Worm (Caenorhabditis elegans) whole organism, young adult: ENCODE measurements around the gene srh-233.

Experiments
- B0019.2 ChIP-seq: fragments of 200-800 bp; sonication (Bioruptor generic); conservative IDR thresholded peaks from 2 replicates; pipeline ENCODE4 v1.3.6; 2022; ENCODE audit warnings: missing genetic modification reagents, missing genetic modification characterization, missing compliant biosample characterization
- B0261.1 ChIP-seq: sonication (generic microtip); optimal IDR thresholded peaks from 2 replicates; lab custom pipeline; 2016; ENCODE audit warnings: mild to moderate bottlenecking, missing genetic modification characterization, moderate library complexity, missing compliant biosample characterization
- F39B2.1 ChIP-seq: fragments of 200-800 bp; sonication (Bioruptor generic); IDR thresholded peaks from 2 replicates; pipeline ENCODE4 v1.3.6; 2022; ENCODE audit warnings: missing genetic modification reagents, missing genetic modification characterization, missing compliant biosample characterization
- F49E8.2 ChIP-seq: sonication (generic microtip); optimal IDR thresholded peaks from 3 replicates; lab custom pipeline; 2017; ENCODE audit warnings: missing genetic modification characterization, mild to moderate bottlenecking, missing compliant biosample characterization, antibody characterized with exemption, moderate library complexity; ENCODE audit not compliant: insufficient read depth
- F57A8.1 ChIP-seq: fragments of 200-800 bp; sonication (Bioruptor generic); optimal IDR thresholded peaks from 2 replicates; lab custom pipeline; 2018; ENCODE audit warnings: mild to moderate bottlenecking, missing genetic modification characterization, moderate library complexity, missing compliant biosample characterization
- K11D2.4 ChIP-seq: fragments of 200-800 bp; sonication (Bioruptor generic); IDR thresholded peaks from 2 replicates; pipeline ENCODE4 v1.3.6; 2022; ENCODE audit warnings: missing genetic modification reagents, missing genetic modification characterization, missing compliant biosample characterization
- K12H6.12 ChIP-seq: fragments of 200-800 bp; sonication (Bioruptor generic); optimal IDR thresholded peaks from 2 replicates; lab custom pipeline; 2018; ENCODE audit warnings: mild to moderate bottlenecking, missing genetic modification characterization, missing compliant biosample characterization
- T07F8.4 ChIP-seq: sonication (generic microtip); optimal IDR thresholded peaks from 2 replicates; lab custom pipeline; 2016; ENCODE audit warnings: mild to moderate bottlenecking, missing genetic modification characterization, moderate library complexity, missing compliant biosample characterization
- T26A5.8 ChIP-seq: sonication (generic microtip); optimal IDR thresholded peaks from 2 replicates; lab custom pipeline; 2016; ENCODE audit warnings: missing genetic modification characterization, missing compliant biosample characterization
- Y53G8AR.9 ChIP-seq: fragments of 200-800 bp; sonication (Bioruptor generic); conservative IDR thresholded peaks from 2 replicates; pipeline ENCODE4 v1.3.6; 2022; ENCODE audit warnings: missing genetic modification reagents, missing genetic modification characterization, missing compliant biosample characterization
- Y56A3A.18 ChIP-seq: fragments of 200-800 bp; sonication (Bioruptor generic); IDR thresholded peaks from 2 replicates; pipeline ENCODE4 v1.3.6; 2022; ENCODE audit warnings: missing genetic modification reagents, missing genetic modification characterization, missing compliant biosample characterization
- Y67H2A.10 ChIP-seq: fragments of 200-800 bp; sonication (Bioruptor generic); conservative IDR thresholded peaks from 2 replicates; pipeline ENCODE4 v1.3.6; 2022; ENCODE audit warnings: missing genetic modification reagents, missing genetic modification characterization, missing compliant biosample characterization
- Y79H2A.3 ChIP-seq: fragments of 200-800 bp; sonication (Bioruptor generic); conservative IDR thresholded peaks from 2 replicates; pipeline ENCODE4 v1.3.6; 2022; ENCODE audit warnings: missing genetic modification reagents, missing genetic modification characterization, missing compliant biosample characterization
- ZK185.1 ChIP-seq: sonication (generic microtip); optimal IDR thresholded peaks from 2 replicates; lab custom pipeline; 2016; ENCODE audit warnings: mild to moderate bottlenecking, missing genetic modification characterization, missing compliant biosample characterization; ENCODE audit not compliant: poor library complexity, severe bottlenecking
- akir-1 ChIP-seq: fragments of 200-800 bp; sonication (Bioruptor generic); optimal IDR thresholded peaks from 2 replicates; lab custom pipeline; 2018; ENCODE audit warnings: mild to moderate bottlenecking, missing genetic modification characterization, moderate library complexity, missing compliant biosample characterization
- ama-1 ChIP-seq, 3 experiments: fragments of 150-350 bp in 1 of 3; sonication (generic microtip) in 2 of 3; optimal IDR thresholded peaks; 2 replicates each; lab custom pipeline; 2014 to 2018; ENCODE audit warnings: missing biosample characterization in 2 of 3, missing genetic modification characterization in 2 of 3, missing genetic modification reagents in 2 of 3
- atf-7 ChIP-seq: sonication (generic microtip); optimal IDR thresholded peaks from 2 replicates; lab custom pipeline; 2017; ENCODE audit warnings: mild to moderate bottlenecking, missing genetic modification characterization, missing compliant biosample characterization
- bed-1 ChIP-seq: fragments of 200-800 bp; sonication (Bioruptor generic); IDR thresholded peaks from 2 replicates; pipeline ENCODE4 v1.3.6; 2022; ENCODE audit warnings: missing genetic modification reagents, missing genetic modification characterization, missing compliant biosample characterization
- ccch-3 ChIP-seq: fragments of 200-800 bp; sonication (Bioruptor generic); optimal IDR thresholded peaks from 2 replicates; lab custom pipeline; 2018; ENCODE audit warnings: mild to moderate bottlenecking, missing genetic modification characterization, missing compliant biosample characterization
- cebp-2 ChIP-seq: fragments of 200-800 bp; sonication (Bioruptor generic); IDR thresholded peaks from 2 replicates; pipeline ENCODE4 v1.3.6; 2022; ENCODE audit warnings: missing genetic modification characterization, missing compliant biosample characterization
- ceh-58 ChIP-seq: fragments of 200-800 bp; sonication (Bioruptor generic); IDR thresholded peaks from 2 replicates; pipeline ENCODE4 v1.3.6; 2022; ENCODE audit warnings: missing genetic modification characterization, missing compliant biosample characterization
- ceh-79 ChIP-seq: sonication (generic microtip); optimal IDR thresholded peaks from 2 replicates; lab custom pipeline; 2017; ENCODE audit warnings: mild to moderate bottlenecking, missing genetic modification characterization, missing compliant biosample characterization
- chd-7 ChIP-seq: sonication (generic microtip); optimal IDR thresholded peaks from 2 replicates; lab custom pipeline; 2016; ENCODE audit warnings: mild to moderate bottlenecking, missing genetic modification characterization, moderate library complexity, missing compliant biosample characterization
- egl-18 ChIP-seq: fragments of 200-800 bp; sonication (Bioruptor generic); IDR thresholded peaks from 2 replicates; pipeline ENCODE4 v1.3.6; 2022; ENCODE audit warnings: missing genetic modification reagents, missing genetic modification characterization, missing compliant biosample characterization
- hlh-12 ChIP-seq: sonication (generic microtip); optimal IDR thresholded peaks from 2 replicates; lab custom pipeline; 2016; ENCODE audit warnings: missing genetic modification characterization, missing compliant biosample characterization
- hlh-26 ChIP-seq: fragments of 200-800 bp; sonication (Bioruptor generic); conservative IDR thresholded peaks from 2 replicates; pipeline ENCODE4 v1.3.6; 2022; ENCODE audit warnings: missing genetic modification reagents, missing genetic modification characterization, missing compliant biosample characterization
- hrde-1 ChIP-seq: sonication (generic microtip); optimal IDR thresholded peaks from 2 replicates; lab custom pipeline; 2016; ENCODE audit warnings: missing genetic modification characterization, mild to moderate bottlenecking, missing compliant biosample characterization, moderate library complexity, missing genotype, missing genetic modification reagents, borderline replicate concordance
- hsf-1 ChIP-seq: fragments of 200-800 bp; sonication (Bioruptor generic); IDR thresholded peaks from 2 replicates; pipeline ENCODE4 v1.3.6; 2022; ENCODE audit warnings: missing genetic modification reagents, missing genetic modification characterization, missing compliant biosample characterization
- lag-1 ChIP-seq: fragments of 200-800 bp; sonication (Bioruptor generic); IDR thresholded peaks from 2 replicates; pipeline ENCODE4 v1.3.6; 2022; ENCODE audit warnings: missing genetic modification reagents, missing genetic modification characterization, missing compliant biosample characterization
- lin-26 ChIP-seq: fragments of 200-800 bp; sonication (Bioruptor generic); IDR thresholded peaks from 2 replicates; pipeline ENCODE4 v1.3.6; 2022; ENCODE audit warnings: missing genetic modification reagents, missing genetic modification characterization, missing compliant biosample characterization
- lin-35 ChIP-seq, 3 experiments: fragments of 150-350 bp in 2 of 3; sonication (generic microtip) in 1 of 3; optimal IDR thresholded peaks; 2 replicates each; lab custom pipeline; 2014 to 2018; ENCODE audit warnings: missing biosample characterization in 3 of 3, missing genetic modification characterization in 3 of 3, missing genetic modification reagents in 3 of 3
- nfyb-1 ChIP-seq: fragments of 200-800 bp; sonication (Bioruptor generic); IDR thresholded peaks from 2 replicates; pipeline ENCODE4 v1.3.6; 2022; ENCODE audit warnings: missing genetic modification reagents, missing genetic modification characterization, missing compliant biosample characterization
- pbrm-1 ChIP-seq: fragments of 200-800 bp; sonication (Bioruptor generic); IDR thresholded peaks from 2 replicates; pipeline ENCODE4 v1.3.6; 2022; ENCODE audit warnings: missing genetic modification reagents, missing genetic modification characterization, missing compliant biosample characterization
- rec-8 ChIP-seq, 2 experiments: sonication (generic microtip); optimal IDR thresholded peaks; 2 replicates each; lab custom pipeline; 2016; ENCODE audit warnings: mild to moderate bottlenecking in 2 of 2, missing genetic modification characterization in 2 of 2, missing genetic modification reagents in 2 of 2, missing genotype in 2 of 2, missing biosample characterization in 1 of 2, missing compliant biosample characterization in 1 of 2, moderate library complexity in 1 of 2
- sdz-38 ChIP-seq: sonication (generic microtip); optimal IDR thresholded peaks from 2 replicates; lab custom pipeline; 2016; ENCODE audit warnings: missing genotype, missing genetic modification characterization, missing compliant biosample characterization
- snpc-1.1 ChIP-seq: sonication (generic microtip); optimal IDR thresholded peaks from 2 replicates; lab custom pipeline; 2017; ENCODE audit warnings: missing genetic modification characterization, mild to moderate bottlenecking, missing compliant biosample characterization, antibody characterized with exemption, moderate library complexity, missing genotype, missing genetic modification reagents; ENCODE audit not compliant: insufficient read depth
- snpc-1.3 ChIP-seq: sonication (generic microtip); optimal IDR thresholded peaks from 2 replicates; lab custom pipeline; 2017; ENCODE audit warnings: missing genetic modification characterization, mild to moderate bottlenecking, missing compliant biosample characterization, antibody characterized with exemption, moderate library complexity, missing genotype, missing genetic modification reagents; ENCODE audit not compliant: insufficient read depth
- snpc-3.4 ChIP-seq: sonication (generic microtip); optimal IDR thresholded peaks from 2 replicates; lab custom pipeline; 2017; ENCODE audit warnings: missing genetic modification characterization, mild to moderate bottlenecking, missing compliant biosample characterization, antibody characterized with exemption, moderate library complexity, missing genotype, missing genetic modification reagents
- tbx-9 ChIP-seq: sonication (generic microtip); optimal IDR thresholded peaks from 2 replicates; lab custom pipeline; 2016; ENCODE audit warnings: borderline replicate concordance, missing genetic modification characterization, inconsistent platforms, missing compliant biosample characterization
- tlf-1 ChIP-seq: fragments of 200-800 bp; sonication (Bioruptor generic); optimal IDR thresholded peaks from 2 replicates; lab custom pipeline; 2018; ENCODE audit warnings: mild to moderate bottlenecking, missing genetic modification characterization, missing compliant biosample characterization
- unc-130 ChIP-seq: sonication (generic microtip); optimal IDR thresholded peaks from 2 replicates; lab custom pipeline; 2016; ENCODE audit warnings: missing genetic modification reagents, missing genetic modification characterization, missing compliant biosample characterization
- xnd-1 ChIP-seq: sonication (generic microtip); optimal IDR thresholded peaks from 2 replicates; lab custom pipeline; 2016; ENCODE audit warnings: missing genotype, missing genetic modification reagents, missing genetic modification characterization, missing compliant biosample characterization
- zfh-2 ChIP-seq: fragments of 200-800 bp; sonication (Bioruptor generic); conservative IDR thresholded peaks from 2 replicates; pipeline ENCODE4 v1.3.6; 2022; ENCODE audit warnings: missing genetic modification reagents, missing genetic modification characterization, missing compliant biosample characterization
- zim-3 ChIP-seq: sonication (generic microtip); optimal IDR thresholded peaks from 2 replicates; lab custom pipeline; 2017; ENCODE audit warnings: mild to moderate bottlenecking, missing genetic modification characterization, moderate library complexity, missing compliant biosample characterization
- ztf-26 ChIP-seq: sonication (generic microtip); optimal IDR thresholded peaks from 2 replicates; lab custom pipeline; 2017; ENCODE audit warnings: missing genetic modification characterization, missing compliant biosample characterization
- ztf-3 ChIP-seq: fragments of 200-800 bp; sonication (Bioruptor generic); optimal IDR thresholded peaks from 2 replicates; lab custom pipeline; 2018; ENCODE audit warnings: mild to moderate bottlenecking, missing genetic modification characterization, missing compliant biosample characterization
- ztf-6 ChIP-seq: fragments of 200-800 bp; sonication (Bioruptor generic); IDR thresholded peaks from 2 replicates; pipeline ENCODE4 v1.3.6; 2022; ENCODE audit warnings: missing genetic modification reagents, missing genetic modification characterization, missing compliant biosample characterization

The srh-233 gene

DNA sequence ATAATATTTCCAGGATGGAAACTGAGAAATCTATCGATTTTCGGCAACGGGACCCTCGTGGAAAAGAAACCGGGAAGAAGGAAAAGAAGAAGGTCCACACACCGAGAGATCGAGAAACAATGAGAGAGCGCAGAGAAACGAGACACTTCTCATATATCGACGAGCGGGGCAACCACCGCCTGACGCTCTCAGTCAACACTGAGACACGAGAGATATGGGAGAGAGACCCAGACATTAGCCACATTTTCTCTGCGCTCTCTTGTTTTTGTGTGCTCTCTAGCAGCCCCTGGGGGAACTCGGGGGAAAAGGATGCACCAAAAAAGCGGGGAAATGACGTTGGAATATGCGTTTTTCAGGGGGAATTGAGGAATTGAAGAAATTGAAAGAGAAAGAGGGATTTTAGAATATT is 43.4 kb upstream of the srh-233 start (continued):
- TF ChIP-seq Y79H2A.3 (GFP tag; lab: Robert Waterston, UW), result no peak
- no peak for TF ChIP-seq ccch-3 (GFP tag; lab: Kevin White, UChicago)
- no peak for TF ChIP-seq Y56A3A.18 (GFP tag; lab: Robert Waterston, UW)
- no peak for TF ChIP-seq chd-7 (tag; lab: Kevin White, UChicago)
- TF ChIP-seq snpc-3.4 (tag; lab: Kevin White, UChicago), result no peak
- 0 out of 2 replicates have a peak, but pooled peaks have one; percentile 37 for TF ChIP-seq K11D2.4
- TF ChIP-seq hsf-1 (GFP tag; lab: Robert Waterston, UW), result no peak
- TF ChIP-seq T26A5.8 (tag; lab: Kevin White, UChicago), result no peak
- TF ChIP-seq Y53G8AR.9 (GFP tag; lab: Robert Waterston, UW), result no peak
- no peak for TF ChIP-seq snpc-1.1
- no peak for TF ChIP-seq snpc-1.3 (tag; lab: Kevin White, UChicago)
- no peak for TF ChIP-seq ceh-58 (GFP tag; lab: Robert Waterston, UW)
- TF ChIP-seq hrde-1 (tag; lab: Kevin White, UChicago), result no peak
- TF ChIP-seq hlh-12 (tag; lab: Kevin White, UChicago), result no peak
- no peak for TF ChIP-seq tbx-9
- TF ChIP-seq F49E8.2, result no peak
- no peak for TF ChIP-seq zim-3 (tag; lab: Kevin White, UChicago)
- TF ChIP-seq xnd-1, result no peak
- no peak for TF ChIP-seq ztf-6
- no peak for TF ChIP-seq bed-1 (GFP tag; lab: Robert Waterston, UW)
- TF ChIP-seq unc-130, result no peak
- peak; percentile 93 for TF ChIP-seq zfh-2 (GFP tag; lab: Robert Waterston, UW)
- no peak for TF ChIP-seq akir-1 (GFP tag; lab: Kevin White, UChicago)
- TF ChIP-seq tlf-1 (GFP tag; lab: Kevin White, UChicago), result no peak
- no peak for TF ChIP-seq ceh-79 (tag; lab: Kevin White, UChicago)
- no peak for TF ChIP-seq B0019.2 (GFP tag; lab: Robert Waterston, UW)
- TF ChIP-seq lin-26 (GFP tag; lab: Robert Waterston, UW), result no peak
- TF ChIP-seq F57A8.1 (GFP tag; lab: Kevin White, UChicago), result no peak
- peak; percentile 40 for TF ChIP-seq atf-7
- TF ChIP-seq F39B2.1 (GFP tag; lab: Robert Waterston, UW), result no peak
- no peak for TF ChIP-seq egl-18
- TF ChIP-seq T07F8.4 (tag; lab: Kevin White, UChicago), result no peak
- no peak for TF ChIP-seq ZK185.1 (tag; lab: Kevin White, UChicago)
- TF ChIP-seq ztf-3, result no peak
- peak; percentile 71 for TF ChIP-seq ama-1 (optimal IDR thresholded peaks at IDR 0.05; lab: Kevin White, UChicago)
- TF ChIP-seq ama-1 (GFP tag; optimal IDR thresholded peaks at IDR 0.05; lab: Kevin White, UChicago), result no peak
- TF ChIP-seq rec-8 (tag; optimal IDR thresholded peaks at IDR 0.05; lab: Kevin White, UChicago), result no peak
- no peak for TF ChIP-seq Y67H2A.10 (GFP tag; lab: Robert Waterston, UW)
- peak; percentile 54; the same call in 1 of the 2 replicates for TF ChIP-seq pbrm-1 (GFP tag; lab: Robert Waterston, UW)
- TF ChIP-seq ztf-26 (tag; lab: Kevin White, UChicago), result no peak
- TF ChIP-seq hlh-26 (GFP tag; lab: Robert Waterston, UW), result no peak
- TF ChIP-seq nfyb-1 (GFP tag; lab: Robert Waterston, UW), result peak; percentile 54
- peak in 1 of 3 experiments; percentile 52 for TF ChIP-seq lin-35 (GFP tag; optimal IDR thresholded peaks at IDR 0.05; lab: Kevin White, UChicago)
- peak; percentile 75 for TF ChIP-seq K12H6.12 (tag; lab: Kevin White, UChicago)
- TF ChIP-seq B0261.1, result no peak
- no peak for TF ChIP-seq lag-1 (GFP tag; lab: Robert Waterston, UW)
- TF ChIP-seq cebp-2 (GFP tag; lab: Robert Waterston, UW), result 0 out of 2 replicates have a peak, but pooled peaks have one; percentile 30
- TF ChIP-seq sdz-38 (tag; lab: Kevin White, UChicago), result no peak
